Worm (Caenorhabditis elegans): ENCODE measurements around the gene Y50E8A.1.

- TF ChIP-seq him-1 (tag; optimal IDR thresholded peaks at IDR 0.05) (no peak), W03F9.2 (tag; optimal IDR thresholded peaks at IDR 0.05) (no peak), dao-5 (tag; optimal IDR thresholded peaks at IDR 0.05) (no peak)
These were observed 48.4 kb upstream of the Y50E8A.1 start for ce11 chrV:14678298-14678697.
